Fruit fly (Drosophila melanogaster): ENCODE data around the gene p115.

The p115 gene

dm6 chrX:7893411-7894122 lies at the start of gene p115, which contains the start of the genes CG45089 and ND-MNLL:
Gene p115, plus strand, starts transcription at chrX:7894031.
Gene CG45089, minus strand, starts transcription at chrX:7893798.
Gene ND-MNLL, minus strand, starts transcription at chrX:7893798.
- TF ChIP-seq Pif1A (GFP tag; optimal IDR thresholded peaks at IDR 0.05) (peak; percentile 46), CG34367 (tag; optimal IDR thresholded peaks at IDR 0.05) (no peak), Pif1B (GFP tag; optimal IDR thresholded peaks at IDR 0.05) (peak; percentile 32), gl (tag; optimal IDR thresholded peaks at IDR 0.05) (no peak), CG17806 (tag; optimal IDR thresholded peaks at IDR 0.05) (peak; percentile 21), CG4496 (GFP tag; IDR thresholded peaks at IDR 0.05) (0 out of 3 replicates have a peak, but pooled peaks have one; percentile 26), CG32121 (GFP tag; IDR thresholded peaks at IDR 0.05) (peak; percentile 48; the same call in 1 of the 2 replicates), rn (GFP tag; IDR thresholded peaks at IDR 0.05) (no peak), CG13204 (GFP tag; optimal IDR thresholded peaks at IDR 0.05) (no peak), CG15710 (tag; optimal IDR thresholded peaks at IDR 0.05) (peak; percentile 38), CG8159 (tag; optimal IDR thresholded peaks at IDR 0.05) (peak; percentile 40), Ets98B (GFP tag; IDR thresholded peaks at IDR 0.05) (peak; percentile 17; the same call in 1 of the 2 replicates), CG12605 (GFP tag; IDR thresholded peaks at IDR 0.05) (no peak), fd96Ca (GFP tag; IDR thresholded peaks at IDR 0.05) (no peak; the same call in 2 of the 3 replicates), Snoo (tag; optimal IDR thresholded peaks at IDR 0.05) (peak; percentile 10), CG9948 (tag; optimal IDR thresholded peaks at IDR 0.05) (peak; percentile 20), CG14655 (GFP tag; optimal IDR thresholded peaks at IDR 0.05) (no peak)

- TF ChIP-seq CG8159 (tag; optimal IDR thresholded peaks at IDR 0.05): no peak
- no peak for TF ChIP-seq rn (GFP tag; IDR thresholded peaks at IDR 0.05)
- no peak for TF ChIP-seq gl (tag; optimal IDR thresholded peaks at IDR 0.05)
- no peak for TF ChIP-seq fd96Ca (GFP tag; IDR thresholded peaks at IDR 0.05)
- TF ChIP-seq CG12605 (GFP tag; IDR thresholded peaks at IDR 0.05): no peak
- TF ChIP-seq CG14655 (GFP tag; optimal IDR thresholded peaks at IDR 0.05): no peak
- no peak for TF ChIP-seq Pif1A (GFP tag; optimal IDR thresholded peaks at IDR 0.05)
- TF ChIP-seq Pif1B (GFP tag; optimal IDR thresholded peaks at IDR 0.05): no peak
- TF ChIP-seq CG4496 (GFP tag; IDR thresholded peaks at IDR 0.05): no peak
- TF ChIP-seq CG8301 (tag; optimal IDR thresholded peaks at IDR 0.05): no peak
- TF ChIP-seq CG13204 (GFP tag; optimal IDR thresholded peaks at IDR 0.05): no peak
- no peak for TF ChIP-seq EcR (GFP tag; optimal IDR thresholded peaks at IDR 0.05)
- no peak for TF ChIP-seq Ets98B (GFP tag; IDR thresholded peaks at IDR 0.05)
- TF ChIP-seq CG17806 (tag; optimal IDR thresholded peaks at IDR 0.05): no peak
- TF ChIP-seq CG32121 (GFP tag; IDR thresholded peaks at IDR 0.05): no peak
- no peak for TF ChIP-seq D1 (tag; optimal IDR thresholded peaks at IDR 0.05)
- no peak for TF ChIP-seq CG10348 (GFP tag; IDR thresholded peaks at IDR 0.05)
Measured at dm6 chrX:7854144-7854543, 39.7 kb upstream of the p115 start, which contains the start of gene CG10920. Gene CG10920, minus strand, starts transcription at chrX:7854244.

dm6 chrX:7857873-7858272 lies 36.0 kb upstream of the p115 start, which contains the start of gene CG1409:
Gene CG1409, plus strand, starts transcription at chrX:7858173.
- TF ChIP-seq Ets98B (GFP tag; IDR thresholded peaks at IDR 0.05): no peak
- no peak for TF ChIP-seq CG17806 (tag; optimal IDR thresholded peaks at IDR 0.05)
- TF ChIP-seq rn (GFP tag; IDR thresholded peaks at IDR 0.05): no peak

- TF ChIP-seq gl (tag; optimal IDR thresholded peaks at IDR 0.05) (no peak), CG32121 (GFP tag; IDR thresholded peaks at IDR 0.05) (no peak), EcR (GFP tag; optimal IDR thresholded peaks at IDR 0.05) (no peak)
Measured at dm6 chrX:7866868-7867267, 27.0 kb upstream of the p115 start, which contains the start of gene Ir7b. Gene Ir7b, minus strand, starts transcription at chrX:7866968.

dm6 chrX:7873172-7873930 lies 20.5 kb upstream of the p115 start, which contains the start of gene dec:
Gene dec, minus strand, starts transcription at chrX:7873222.
- TF ChIP-seq CG32121 (GFP tag; IDR thresholded peaks at IDR 0.05) (no peak), Pif1A (GFP tag; optimal IDR thresholded peaks at IDR 0.05) (no peak), CG8159 (tag; optimal IDR thresholded peaks at IDR 0.05) (no peak), CG8301 (tag; optimal IDR thresholded peaks at IDR 0.05) (no peak), CG10348 (GFP tag; IDR thresholded peaks at IDR 0.05) (no peak), Pif1B (GFP tag; optimal IDR thresholded peaks at IDR 0.05) (no peak), CG12605 (GFP tag; IDR thresholded peaks at IDR 0.05) (no peak), CG4496 (GFP tag; IDR thresholded peaks at IDR 0.05) (no peak), Snoo (tag; optimal IDR thresholded peaks at IDR 0.05) (no peak), CG17806 (tag; optimal IDR thresholded peaks at IDR 0.05) (no peak), CG13204 (GFP tag; optimal IDR thresholded peaks at IDR 0.05) (no peak)

dm6 chrX:7874094-7874493 lies 19.7 kb upstream of the p115 start, which contains the start of gene Ir7c:
Gene Ir7c, plus strand, starts transcription at chrX:7874394.
- no peak for TF ChIP-seq CG4496 (GFP tag; IDR thresholded peaks at IDR 0.05)
- TF ChIP-seq CG14655 (GFP tag; optimal IDR thresholded peaks at IDR 0.05): no peak
- TF ChIP-seq CG15710 (tag; optimal IDR thresholded peaks at IDR 0.05): no peak
- TF ChIP-seq Snoo (tag; optimal IDR thresholded peaks at IDR 0.05): no peak
- no peak for TF ChIP-seq Pif1B (GFP tag; optimal IDR thresholded peaks at IDR 0.05)
- no peak for TF ChIP-seq Pif1A (GFP tag; optimal IDR thresholded peaks at IDR 0.05)
- no peak for TF ChIP-seq CG10348 (GFP tag; IDR thresholded peaks at IDR 0.05)
- TF ChIP-seq CG8159 (tag; optimal IDR thresholded peaks at IDR 0.05): no peak
- TF ChIP-seq CG13204 (GFP tag; optimal IDR thresholded peaks at IDR 0.05): no peak
- no peak for TF ChIP-seq D1 (tag; optimal IDR thresholded peaks at IDR 0.05)
- no peak for TF ChIP-seq CG8301 (tag; optimal IDR thresholded peaks at IDR 0.05)
- TF ChIP-seq EcR (GFP tag; optimal IDR thresholded peaks at IDR 0.05): no peak
- TF ChIP-seq Ets98B (GFP tag; IDR thresholded peaks at IDR 0.05): no peak
